Fruit fly (Drosophila melanogaster) whole organism: ENCODE data around the gene CG7275.

Source experiments
- CG8478 ChIP-seq: fragments of >200 bp; optimal IDR thresholded peaks from 2 replicates; lab custom pipeline; 2018; ENCODE audit warnings: inconsistent platforms
- Dll ChIP-seq: fragments of >200 bp; optimal IDR thresholded peaks from 2 replicates; lab custom pipeline; 2017
- pan ChIP-seq: fragments of >200 bp; optimal IDR thresholded peaks from 2 replicates; lab custom pipeline; 2017
- psq ChIP-seq: fragments of >200 bp; optimal IDR thresholded peaks from 2 replicates; lab custom pipeline; 2017
- usp ChIP-seq: fragments of >200 bp; optimal IDR thresholded peaks from 2 replicates; lab custom pipeline; 2017; ENCODE audit warnings: missing biosample characterization, missing genetic modification characterization, mixed read lengths

- TF ChIP-seq pan (lab: Kevin White, UChicago) (no peak), usp (GFP tag; lab: Kevin White, UChicago) (no peak), Dll (no peak), psq (lab: Kevin White, UChicago) (no peak), CG8478 (lab: Kevin White, UChicago) (no peak)
Measured at dm6 chr3L:15543049-15543448, 44.3 kb downstream of the CG7275 start.
